Worm (Caenorhabditis elegans): ENCODE data around the gene T12G3.6.

Gene T12G3.6

ce11 chrIV:12031003-12031402 lies at the start of gene T12G3.6, which contains the start of gene mrpl-51:
T12G3.6 (minus strand) TSS chrIV:12031271.
mrpl-51 (plus strand) TSS chrIV:12031324.
- TF ChIP-seq nhr-232 (tag; optimal IDR thresholded peaks at IDR 0.05) (no peak), unc-86 (tag; optimal IDR thresholded peaks at IDR 0.05) (no peak), eyg-1 (tag; optimal IDR thresholded peaks at IDR 0.05) (no peak), hlh-13 (GFP tag; optimal IDR thresholded peaks at IDR 0.05) (no peak), C38D4.7 (GFP tag; optimal IDR thresholded peaks at IDR 0.05) (no peak), fax-1 (tag; optimal IDR thresholded peaks at IDR 0.05) (no peak), ceh-19 (GFP tag; optimal IDR thresholded peaks at IDR 0.05) (no peak), K09A11.1 (tag; optimal IDR thresholded peaks at IDR 0.05; ENCODE audit: insufficient read depth) (no peak), ceh-30 (tag; optimal IDR thresholded peaks at IDR 0.05) (no peak), ceh-48 (tag; optimal IDR thresholded peaks at IDR 0.05) (no peak), pag-3 (tag; optimal IDR thresholded peaks at IDR 0.05; ENCODE audit: borderline replicate concordance) (no peak), ceh-34 (tag; optimal IDR thresholded peaks at IDR 0.05) (no peak), ets-4 (tag; optimal IDR thresholded peaks at IDR 0.05) (no peak), F13H6.1 (tag; optimal IDR thresholded peaks at IDR 0.05) (no peak), mec-3 (tag; optimal IDR thresholded peaks at IDR 0.05; ENCODE audit: borderline replicate concordance) (no peak), ceh-45 (GFP tag; IDR thresholded peaks at IDR 0.05) (no peak), sdc-2 (tag; optimal IDR thresholded peaks at IDR 0.05) (no peak)

- TF ChIP-seq lin-11 (tag; optimal IDR thresholded peaks at IDR 0.05), result no peak
- TF ChIP-seq unc-42 (tag; optimal IDR thresholded peaks at IDR 0.05), result no peak
- TF ChIP-seq sox-4 (tag; optimal IDR thresholded peaks at IDR 0.05), result no peak
Measured at ce11 chrIV:12080807-12081206, 49.7 kb upstream of the T12G3.6 start.

- TF ChIP-seq ceh-9 (tag; optimal IDR thresholded peaks at IDR 0.05) (no peak), fkh-6 (tag; optimal IDR thresholded peaks at IDR 0.05) (no peak), K02D7.2 (tag; optimal IDR thresholded peaks at IDR 0.05) (no peak), hlh-30 (tag; optimal IDR thresholded peaks at IDR 0.05; ENCODE audit: insufficient read depth) (peak; percentile 75), che-1 (tag; optimal IDR thresholded peaks at IDR 0.05) (no peak), pqm-1 (tag; optimal IDR thresholded peaks at IDR 0.05) (no peak), lin-11 (tag; optimal IDR thresholded peaks at IDR 0.05) (no peak), ceh-31 (tag; optimal IDR thresholded peaks at IDR 0.05) (peak; percentile 26), mec-3 (tag; optimal IDR thresholded peaks at IDR 0.05; ENCODE audit: borderline replicate concordance) (no peak), gmeb-2 (tag; optimal IDR thresholded peaks at IDR 0.05) (no peak), Y22D7AL.16 (tag; optimal IDR thresholded peaks at IDR 0.05) (no peak), ceh-30 (tag; optimal IDR thresholded peaks at IDR 0.05) (no peak), eyg-1 (tag; optimal IDR thresholded peaks at IDR 0.05) (no peak), pat-9 (tag; optimal IDR thresholded peaks at IDR 0.05) (no peak), unc-42 (tag; optimal IDR thresholded peaks at IDR 0.05) (peak; percentile 27), nfya-1 (tag; optimal IDR thresholded peaks at IDR 0.05) (peak; percentile 38), unc-55 (GFP tag; optimal IDR thresholded peaks at IDR 0.05) (no peak), ceh-22 (tag; optimal IDR thresholded peaks at IDR 0.05) (no peak)
Measured at ce11 chrIV:12078907-12079523, 47.9 kb upstream of the T12G3.6 start, which contains the start of gene lex-1. lex-1 (plus strand) TSS chrIV:12079473.

ce11 chrIV:12078112-12078812 lies 47.2 kb upstream of the T12G3.6 start, which contains the start of gene tmed-1:
tmed-1 (minus strand) TSS chrIV:12078162.
- no peak for TF ChIP-seq zip-5 (tag; optimal IDR thresholded peaks at IDR 0.05)
- TF ChIP-seq npax-4 (tag; optimal IDR thresholded peaks at IDR 0.05), result no peak
- no peak for TF ChIP-seq ttx-3 (tag; optimal IDR thresholded peaks at IDR 0.05)
- TF ChIP-seq pat-9 (tag; optimal IDR thresholded peaks at IDR 0.05), result no peak
- no peak for TF ChIP-seq C08G9.2 (tag; optimal IDR thresholded peaks at IDR 0.05)
- no peak for TF ChIP-seq lin-11 (tag; optimal IDR thresholded peaks at IDR 0.05)
- TF ChIP-seq eyg-1 (tag; optimal IDR thresholded peaks at IDR 0.05), result no peak
- TF ChIP-seq C38D4.7 (GFP tag; optimal IDR thresholded peaks at IDR 0.05), result no peak
- TF ChIP-seq ceh-2 (tag; optimal IDR thresholded peaks at IDR 0.05), result no peak
- no peak for TF ChIP-seq K09A11.1 (tag; optimal IDR thresholded peaks at IDR 0.05; ENCODE audit: insufficient read depth)
- TF ChIP-seq sox-2 (GFP tag; IDR thresholded peaks at IDR 0.05), result no peak
- TF ChIP-seq hlh-6 (tag; optimal IDR thresholded peaks at IDR 0.05), result no peak
- TF ChIP-seq ztf-16 (tag; optimal IDR thresholded peaks at IDR 0.05), result no peak

Measured in whole organism, late embryonic.